Worm (Caenorhabditis elegans) whole organism, L1 larva: ENCODE measurements around the gene C18H7.7.

Experiments
- aly-2 ChIP-seq: fragments of 150-350 bp; optimal IDR thresholded peaks from 2 replicates; lab custom pipeline; 2014; ENCODE audit warnings: missing biosample characterization, missing genetic modification characterization
- ama-1 ChIP-seq: fragments of 150-350 bp; optimal IDR thresholded peaks from 2 replicates; lab custom pipeline; 2014
- fos-1 ChIP-seq: fragments of 150-350 bp; optimal IDR thresholded peaks from 2 replicates; lab custom pipeline; 2014; ENCODE audit warnings: missing biosample characterization, missing genetic modification characterization
- lin-13 ChIP-seq: fragments of 150-350 bp; optimal IDR thresholded peaks from 2 replicates; lab custom pipeline; 2014; ENCODE audit warnings: missing biosample characterization, missing genetic modification reagents, missing genetic modification characterization
- lsy-2 ChIP-seq, 2 experiments: fragments of 150-350 bp; optimal IDR thresholded peaks; 2 replicates each; lab custom pipeline; 2014; ENCODE audit warnings: missing biosample characterization in 2 of 2, missing genetic modification characterization in 2 of 2
- mdl-1 ChIP-seq, 2 experiments: fragments of 150-350 bp; optimal IDR thresholded peaks; 2 replicates each; lab custom pipeline; 2014 to 2017; ENCODE audit warnings: missing biosample characterization in 2 of 2, missing genetic modification characterization in 2 of 2, inconsistent platforms in 1 of 2
- pqm-1 ChIP-seq: sonication (generic microtip); optimal IDR thresholded peaks from 3 replicates; lab custom pipeline; 2017; ENCODE audit warnings: missing biosample characterization, missing genetic modification characterization
- rnt-1 ChIP-seq: sonication (generic microtip); optimal IDR thresholded peaks from 2 replicates; lab custom pipeline; 2016; ENCODE audit warnings: mild to moderate bottlenecking, missing genetic modification characterization, moderate library complexity, missing compliant biosample characterization
- zag-1 ChIP-seq: fragments of 150-350 bp; optimal IDR thresholded peaks from 2 replicates; lab custom pipeline; 2014; ENCODE audit warnings: missing biosample characterization, missing genetic modification characterization

DNA sequence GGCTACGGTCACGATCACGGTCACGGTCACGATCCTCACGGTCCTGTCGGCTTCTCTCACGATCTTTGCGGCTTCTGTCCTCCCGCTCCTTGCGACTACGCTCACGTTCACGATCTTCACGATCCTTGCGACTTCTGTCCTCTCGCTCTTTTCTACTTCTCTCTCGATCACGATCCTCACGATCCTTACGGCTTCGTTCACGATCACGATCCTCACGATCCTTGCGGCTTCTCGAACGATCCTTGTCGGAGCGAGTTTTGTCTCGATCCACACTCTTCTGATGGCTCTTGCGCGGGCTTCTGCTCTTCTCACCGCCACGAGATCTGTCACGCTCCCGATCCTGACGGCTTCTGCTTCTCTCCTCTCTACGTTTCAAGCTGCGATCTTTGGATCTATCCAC is 15.7 kb downstream of the C18H7.7 start:
- no peak for TF ChIP-seq fos-1 (tag; lab: Kevin White, UChicago)
- TF ChIP-seq ama-1 (lab: Kevin White, UChicago): no peak
- no peak for TF ChIP-seq aly-2
- no peak for TF ChIP-seq lsy-2 (tag; optimal IDR thresholded peaks at IDR 0.05; lab: Kevin White, UChicago)
- TF ChIP-seq rnt-1 (tag; lab: Kevin White, UChicago): no peak
- no peak for TF ChIP-seq zag-1 (tag; lab: Kevin White, UChicago)
- TF ChIP-seq lin-13 (GFP tag; lab: Kevin White, UChicago): no peak
- no peak for TF ChIP-seq mdl-1 (tag; optimal IDR thresholded peaks at IDR 0.05; lab: Kevin White, UChicago)
- TF ChIP-seq pqm-1: no peak
